Comparison of ENCODE assay signal across 2 worm cellular contexts in the genomic region with DNA sequence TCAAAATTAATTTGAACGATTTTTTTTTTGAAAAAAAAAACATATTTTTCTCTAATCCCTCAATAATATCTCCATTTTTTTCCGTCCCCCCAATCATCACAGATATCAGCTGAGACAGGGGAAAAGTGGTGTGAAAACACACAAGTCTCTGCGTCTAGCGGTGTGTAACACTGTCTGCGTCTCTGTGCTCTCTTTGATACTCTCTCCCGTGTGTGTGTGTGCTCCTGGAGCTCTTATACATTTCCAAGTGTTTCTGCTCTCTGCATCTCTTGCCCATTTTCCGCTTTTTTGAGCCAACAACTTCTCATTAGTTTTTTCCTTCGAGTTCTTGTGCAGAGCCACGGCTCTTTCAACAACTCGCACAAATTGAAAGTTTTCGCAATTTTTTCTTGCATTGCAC.
TF ChIP-seq lines count a peak whose summit lies in the region.

No protein-coding gene starts in this region.

TF ChIP-seq in whole organism, L1 larva, 84 proteins besides CTCF, POLR2A, EP300 and RAD21 (continued from another document):
- peak; percentile 50 for TF ChIP-seq dsc-1 (tag; optimal IDR thresholded peaks at IDR 0.05; lab: Kevin White, UChicago)
TF ChIP-seq in whole organism, L1 larva: peak in this region for 29.

TF ChIP-seq in whole organism, L2 larva, 48 proteins besides CTCF, POLR2A, EP300 and RAD21 (continued from another document):
- TF ChIP-seq nhr-21 (tag; optimal IDR thresholded peaks at IDR 0.05; lab: Kevin White, UChicago) (no peak), egl-27 (tag; optimal IDR thresholded peaks at IDR 0.05; lab: Kevin White, UChicago) (peak; percentile 9), ztf-11 (tag; optimal IDR thresholded peaks at IDR 0.05; lab: Kevin White, UChicago) (no peak), elt-1 (tag; optimal IDR thresholded peaks at IDR 0.05; lab: Kevin White, UChicago) (no peak), sem-4 (tag; optimal IDR thresholded peaks at IDR 0.05; lab: Kevin White, UChicago) (no peak), unc-39 (tag; optimal IDR thresholded peaks at IDR 0.05; lab: Kevin White, UChicago) (no peak), zag-1 (tag; optimal IDR thresholded peaks at IDR 0.05; lab: Kevin White, UChicago) (peak; percentile 24), F13H6.1 (tag; optimal IDR thresholded peaks at IDR 0.05; lab: Kevin White, UChicago) (peak; percentile 40)
